Worm (Caenorhabditis elegans): ENCODE data around the gene nhr-163.
A peak's percentile ranks its signal among the peaks of the same experiment; 100 is the strongest.

The nhr-163 gene

ce11 chrV:6993999-6994398 is 8.2 kb upstream of the nhr-163 start (continued):
- TF ChIP-seq dmd-6 (GFP tag; IDR thresholded peaks at IDR 0.05) (peak; percentile 93), hlh-30 (tag; optimal IDR thresholded peaks at IDR 0.05; ENCODE audit: insufficient read depth) (peak; percentile 88), ztf-7 (tag; optimal IDR thresholded peaks at IDR 0.05) (peak; percentile 3), lin-13 (GFP tag; optimal IDR thresholded peaks at IDR 0.05) (no peak), ZK546.5 (tag; optimal IDR thresholded peaks at IDR 0.05) (no peak), daf-16 (GFP tag; optimal IDR thresholded peaks at IDR 0.05) (no peak), daf-16 (tag; optimal IDR thresholded peaks at IDR 0.05) (peak; percentile 27), aly-2 (tag; optimal IDR thresholded peaks at IDR 0.05) (no peak), mes-2 (tag; optimal IDR thresholded peaks at IDR 0.05; ENCODE audit: poor library complexity, severe bottlenecking) (peak; percentile 18), dve-1 (tag; optimal IDR thresholded peaks at IDR 0.05; ENCODE audit: insufficient read depth) (peak; percentile 77), daf-19 (GFP tag; conservative IDR thresholded peaks at IDR 0.05) (no peak), Y48G9A.11 (GFP tag; IDR thresholded peaks at IDR 0.05) (no peak), aha-1 (tag) (no peak), nhr-42 (GFP tag; IDR thresholded peaks at IDR 0.05) (no peak), ceh-20 (GFP tag; IDR thresholded peaks at IDR 0.05) (no peak), ctbp-1 (GFP tag; IDR thresholded peaks at IDR 0.05) (no peak), pha-4 (GFP tag; IDR thresholded peaks at IDR 0.05) (no peak), pha-4 (tag; optimal IDR thresholded peaks at IDR 0.05) (no peak), ceh-62 (tag; optimal IDR thresholded peaks at IDR 0.05) (no peak), set-16 (GFP tag; IDR thresholded peaks at IDR 0.05) (no peak), F37D6.2 (tag; optimal IDR thresholded peaks at IDR 0.05) (no peak), nhr-76 (tag; optimal IDR thresholded peaks at IDR 0.05) (no peak), ZK337.2 (GFP tag; IDR thresholded peaks at IDR 0.05) (no peak), nhr-10 (tag; optimal IDR thresholded peaks at IDR 0.05) (peak; percentile 80), nhr-48 (tag; optimal IDR thresholded peaks at IDR 0.05) (peak; percentile 73), madf-5 (GFP tag; IDR thresholded peaks at IDR 0.05) (no peak), skn-1 (tag; optimal IDR thresholded peaks at IDR 0.05) (no peak), lin-39 (tag; optimal IDR thresholded peaks at IDR 0.05) (no peak), fkh-10 (GFP tag; optimal IDR thresholded peaks at IDR 0.05) (no peak), nhr-11 (tag; optimal IDR thresholded peaks at IDR 0.05) (no peak), hif-1 (tag; optimal IDR thresholded peaks at IDR 0.05) (peak in 1 of 2 experiments; percentile 49), zfp-2 (tag; optimal IDR thresholded peaks at IDR 0.05) (no peak), tag-97 (GFP tag; IDR thresholded peaks at IDR 0.05) (no peak), hlh-11 (tag; optimal IDR thresholded peaks at IDR 0.05) (peak; percentile 58), rbr-2 (tag; optimal IDR thresholded peaks at IDR 0.05) (no peak), mdt-29 (GFP tag; IDR thresholded peaks at IDR 0.05) (no peak), egl-43 (GFP tag; IDR thresholded peaks at IDR 0.05) (no peak), snpc-1.2 (GFP tag; IDR thresholded peaks at IDR 0.05) (no peak), nhr-237 (tag; optimal IDR thresholded peaks at IDR 0.05) (no peak), lsy-2 (tag; optimal IDR thresholded peaks at IDR 0.05) (peak in 1 of 2 experiments; percentile 27), T20F7.1 (GFP tag; optimal IDR thresholded peaks at IDR 0.05) (peak; percentile 1), F10B5.3 (tag; optimal IDR thresholded peaks at IDR 0.05) (no peak), mxl-2 (GFP tag; conservative IDR thresholded peaks at IDR 0.05) (no peak), lin-38 (GFP tag; IDR thresholded peaks at IDR 0.05) (no peak), gei-8 (GFP tag; optimal IDR thresholded peaks at IDR 0.05) (peak; percentile 47), dmd-8 (GFP tag; IDR thresholded peaks at IDR 0.05) (no peak), snpc-4 (tag; optimal IDR thresholded peaks at IDR 0.05) (no peak), zag-1 (tag; optimal IDR thresholded peaks at IDR 0.05) (no peak), F44E2.7 (GFP tag; IDR thresholded peaks at IDR 0.05) (no peak), fos-1 (tag; optimal IDR thresholded peaks at IDR 0.05) (no peak), unc-39 (tag; optimal IDR thresholded peaks at IDR 0.05) (no peak), zip-2 (tag; optimal IDR thresholded peaks at IDR 0.05) (no peak), cey-2 (tag; optimal IDR thresholded peaks at IDR 0.05; ENCODE audit: borderline replicate concordance, insufficient read depth) (peak; percentile 79)
